Worm (Caenorhabditis elegans) whole organism, young adult: Measurements from ENCODE around the gene F55F3.4.
A peak's percentile ranks its signal among the peaks of the same experiment; 100 is the strongest.

ENCODE experiments used
- B0019.2 ChIP-seq: fragments of 200-800 bp; sonication (Bioruptor generic); conservative IDR thresholded peaks from 2 replicates; pipeline ENCODE4 v1.3.6; 2022; ENCODE audit warnings: missing genetic modification reagents, missing genetic modification characterization, missing compliant biosample characterization
- B0261.1 ChIP-seq: sonication (generic microtip); optimal IDR thresholded peaks from 2 replicates; lab custom pipeline; 2016; ENCODE audit warnings: mild to moderate bottlenecking, missing genetic modification characterization, moderate library complexity, missing compliant biosample characterization
- C06A6.2 ChIP-seq: fragments of 200-800 bp; sonication (Bioruptor generic); conservative IDR thresholded peaks from 2 replicates; pipeline ENCODE4 v1.3.6; 2022; ENCODE audit warnings: missing genetic modification characterization, missing compliant biosample characterization
- C17E4.6 ChIP-seq: fragments of 200-800 bp; sonication (Bioruptor generic); IDR thresholded peaks from 2 replicates; pipeline ENCODE4 v1.3.6; 2022; ENCODE audit warnings: missing genetic modification reagents, missing genetic modification characterization, missing compliant biosample characterization
- F22D6.2 ChIP-seq: sonication (generic microtip); optimal IDR thresholded peaks from 2 replicates; lab custom pipeline; 2016; ENCODE audit warnings: mild to moderate bottlenecking, missing genetic modification characterization, missing compliant biosample characterization
- F33H1.4 ChIP-seq: fragments of 200-800 bp; sonication (Bioruptor generic); IDR thresholded peaks from 2 replicates; pipeline ENCODE4 v1.3.6; 2022; ENCODE audit warnings: missing genetic modification reagents, missing genetic modification characterization, missing compliant biosample characterization
- K11D2.4 ChIP-seq: fragments of 200-800 bp; sonication (Bioruptor generic); IDR thresholded peaks from 2 replicates; pipeline ENCODE4 v1.3.6; 2022; ENCODE audit warnings: missing genetic modification reagents, missing genetic modification characterization, missing compliant biosample characterization
- Y53F4B.3 ChIP-seq: fragments of 200-800 bp; sonication (Bioruptor generic); IDR thresholded peaks from 2 replicates; pipeline ENCODE4 v1.3.6; 2022; ENCODE audit warnings: missing genetic modification reagents, missing genetic modification characterization, missing compliant biosample characterization
- aptf-3 ChIP-seq: fragments of 200-800 bp; sonication (Bioruptor generic); IDR thresholded peaks from 2 replicates; pipeline ENCODE4 v1.3.6; 2022; ENCODE audit warnings: missing genetic modification characterization, missing compliant biosample characterization
- attf-3 ChIP-seq: fragments of 200-800 bp; sonication (Bioruptor generic); conservative IDR thresholded peaks from 2 replicates; pipeline ENCODE4 v1.3.6; 2022; ENCODE audit warnings: missing genetic modification reagents, missing genetic modification characterization, missing compliant biosample characterization
- cebp-1 ChIP-seq, 2 experiments: fragments of 200-800 bp in 1 of 2; sonication (Bioruptor generic) in 1 of 2; sonication (generic microtip) in 1 of 2; IDR thresholded peaks in 1 of 2; optimal IDR thresholded peaks in 1 of 2; 2 replicates each; pipeline versions ENCODE4 v1.3.6 to Lab custom; 2017 to 2022; ENCODE audit warnings: missing compliant biosample characterization in 2 of 2, missing genetic modification characterization in 2 of 2, mild to moderate bottlenecking in 1 of 2, missing genetic modification reagents in 1 of 2, moderate library complexity in 1 of 2
- cebp-2 ChIP-seq: fragments of 200-800 bp; sonication (Bioruptor generic); IDR thresholded peaks from 2 replicates; pipeline ENCODE4 v1.3.6; 2022; ENCODE audit warnings: missing genetic modification characterization, missing compliant biosample characterization
- die-1 ChIP-seq: sonication (generic microtip); optimal IDR thresholded peaks from 2 replicates; lab custom pipeline; 2016; ENCODE audit warnings: missing genotype, mild to moderate bottlenecking, missing genetic modification characterization, missing compliant biosample characterization
- egl-44 ChIP-seq: fragments of 200-800 bp; sonication (Bioruptor generic); IDR thresholded peaks from 2 replicates; pipeline ENCODE4 v1.3.6; 2022; ENCODE audit warnings: missing genetic modification reagents, missing genetic modification characterization, missing compliant biosample characterization
- egrh-3 ChIP-seq: fragments of 200-800 bp; sonication (Bioruptor generic); IDR thresholded peaks from 2 replicates; pipeline ENCODE4 v1.3.6; 2022; ENCODE audit warnings: missing genetic modification reagents, missing genetic modification characterization, missing compliant biosample characterization
- gei-17 ChIP-seq: fragments of 200-800 bp; sonication (Bioruptor generic); optimal IDR thresholded peaks from 2 replicates; lab custom pipeline; 2018; ENCODE audit warnings: mild to moderate bottlenecking, missing genetic modification characterization, missing compliant biosample characterization
- him-1 ChIP-seq: sonication (generic microtip); optimal IDR thresholded peaks from 2 replicates; lab custom pipeline; 2016; ENCODE audit warnings: missing genotype, missing genetic modification reagents, missing genetic modification characterization, missing compliant biosample characterization
- hlh-26 ChIP-seq: fragments of 200-800 bp; sonication (Bioruptor generic); conservative IDR thresholded peaks from 2 replicates; pipeline ENCODE4 v1.3.6; 2022; ENCODE audit warnings: missing genetic modification reagents, missing genetic modification characterization, missing compliant biosample characterization
- hmg-20 ChIP-seq: fragments of 200-800 bp; sonication (Bioruptor generic); IDR thresholded peaks from 2 replicates; pipeline ENCODE4 v1.3.6; 2022; ENCODE audit warnings: missing genetic modification reagents, missing genetic modification characterization, missing compliant biosample characterization
- hrde-1 ChIP-seq: sonication (generic microtip); optimal IDR thresholded peaks from 2 replicates; lab custom pipeline; 2016; ENCODE audit warnings: missing genetic modification characterization, mild to moderate bottlenecking, missing compliant biosample characterization, moderate library complexity, missing genotype, missing genetic modification reagents, borderline replicate concordance
- let-607 ChIP-seq, 2 experiments: fragments of 200-800 bp in 1 of 2; sonication (Bioruptor generic) in 1 of 2; sonication (generic microtip) in 1 of 2; optimal IDR thresholded peaks; 2 replicates each; lab custom pipeline; 2016 to 2018; ENCODE audit warnings: mild to moderate bottlenecking in 2 of 2, missing compliant biosample characterization in 2 of 2, missing genetic modification characterization in 2 of 2, moderate library complexity in 2 of 2, missing genotype in 1 of 2
- lin-40 ChIP-seq: sonication (generic microtip); optimal IDR thresholded peaks from 2 replicates; lab custom pipeline; 2016; ENCODE audit warnings: missing genetic modification characterization, mild to moderate bottlenecking, missing compliant biosample characterization, missing genotype, missing genetic modification reagents
- lir-1 ChIP-seq: fragments of 200-800 bp; sonication (Bioruptor generic); conservative IDR thresholded peaks from 2 replicates; pipeline ENCODE4 v1.3.6; 2022; ENCODE audit warnings: missing genetic modification reagents, missing genetic modification characterization, missing compliant biosample characterization
- madf-3 ChIP-seq: fragments of 200-800 bp; sonication (Bioruptor generic); IDR thresholded peaks from 2 replicates; pipeline ENCODE4 v1.3.6; 2022; ENCODE audit warnings: missing genetic modification reagents, missing genetic modification characterization, missing compliant biosample characterization
- mel-28 ChIP-seq: sonication (generic microtip); optimal IDR thresholded peaks from 2 replicates; lab custom pipeline; 2016; ENCODE audit warnings: borderline replicate concordance, mild to moderate bottlenecking, missing genetic modification characterization, missing compliant biosample characterization
- pbrm-1 ChIP-seq: fragments of 200-800 bp; sonication (Bioruptor generic); IDR thresholded peaks from 2 replicates; pipeline ENCODE4 v1.3.6; 2022; ENCODE audit warnings: missing genetic modification reagents, missing genetic modification characterization, missing compliant biosample characterization
- rec-8 ChIP-seq, 2 experiments: sonication (generic microtip); optimal IDR thresholded peaks; 2 replicates each; lab custom pipeline; 2016; ENCODE audit warnings: mild to moderate bottlenecking in 2 of 2, missing genetic modification characterization in 2 of 2, missing genetic modification reagents in 2 of 2, missing genotype in 2 of 2, missing biosample characterization in 1 of 2, missing compliant biosample characterization in 1 of 2, moderate library complexity in 1 of 2
- repo-1 ChIP-seq: sonication (generic microtip); optimal IDR thresholded peaks from 2 replicates; lab custom pipeline; 2017; ENCODE audit warnings: mild to moderate bottlenecking, missing genetic modification characterization, missing compliant biosample characterization
- rpc-1 ChIP-seq, 2 experiments: fragments of 150-350 bp in 1 of 2; sonication (generic microtip) in 1 of 2; optimal IDR thresholded peaks; 2 replicates each; lab custom pipeline; 2014 to 2018; ENCODE audit warnings: missing biosample characterization in 1 of 2, missing genetic modification characterization in 1 of 2, missing genetic modification reagents in 1 of 2, missing genotype in 1 of 2
- sdz-38 ChIP-seq: sonication (generic microtip); optimal IDR thresholded peaks from 2 replicates; lab custom pipeline; 2016; ENCODE audit warnings: missing genotype, missing genetic modification characterization, missing compliant biosample characterization
- sea-2 ChIP-seq: fragments of 200-800 bp; sonication (Bioruptor generic); IDR thresholded peaks from 2 replicates; pipeline ENCODE4 v1.3.6; 2022; ENCODE audit warnings: missing genetic modification characterization, missing compliant biosample characterization
- snpc-1.3 ChIP-seq: sonication (generic microtip); optimal IDR thresholded peaks from 2 replicates; lab custom pipeline; 2017; ENCODE audit warnings: missing genetic modification characterization, mild to moderate bottlenecking, missing compliant biosample characterization, antibody characterized with exemption, moderate library complexity, missing genotype, missing genetic modification reagents; ENCODE audit not compliant: insufficient read depth
- snpc-4 ChIP-seq, 5 experiments: fragments of 150-350 bp in 1 of 5; sonication (generic microtip) in 4 of 5; optimal IDR thresholded peaks; 2 replicates each; lab custom pipeline; 2014 to 2018; ENCODE audit warnings: missing genetic modification characterization in 5 of 5, missing biosample characterization in 3 of 5, antibody characterized with exemption in 2 of 5, mild to moderate bottlenecking in 2 of 5, missing compliant biosample characterization in 2 of 5, missing genotype in 2 of 5, moderate library complexity in 2 of 5, missing genetic modification reagents in 1 of 5
- somi-1 ChIP-seq: fragments of 200-800 bp; sonication (Bioruptor generic); optimal IDR thresholded peaks from 2 replicates; lab custom pipeline; 2018; ENCODE audit warnings: mild to moderate bottlenecking, missing genetic modification characterization, missing compliant biosample characterization
- tbp1 ChIP-seq: fragments of 200-800 bp; sonication (Bioruptor generic); optimal IDR thresholded peaks from 2 replicates; lab custom pipeline; 2018; ENCODE audit warnings: mild to moderate bottlenecking, missing genetic modification characterization, missing compliant biosample characterization
- tlf-1 ChIP-seq: fragments of 200-800 bp; sonication (Bioruptor generic); optimal IDR thresholded peaks from 2 replicates; lab custom pipeline; 2018; ENCODE audit warnings: mild to moderate bottlenecking, missing genetic modification characterization, missing compliant biosample characterization
- unc-62 ChIP-seq: fragments of 150-350 bp; optimal IDR thresholded peaks from 2 replicates; lab custom pipeline; 2014; ENCODE audit warnings: missing biosample characterization, missing genetic modification reagents, missing genetic modification characterization
- zfh-2 ChIP-seq: fragments of 200-800 bp; sonication (Bioruptor generic); conservative IDR thresholded peaks from 2 replicates; pipeline ENCODE4 v1.3.6; 2022; ENCODE audit warnings: missing genetic modification reagents, missing genetic modification characterization, missing compliant biosample characterization
- ztf-18 ChIP-seq: sonication (generic microtip); optimal IDR thresholded peaks from 2 replicates; lab custom pipeline; 2016; ENCODE audit warnings: missing genotype, mild to moderate bottlenecking, missing genetic modification characterization, missing compliant biosample characterization
- ztf-22 ChIP-seq: fragments of 200-800 bp; sonication (Bioruptor generic); optimal IDR thresholded peaks from 2 replicates; lab custom pipeline; 2018; ENCODE audit warnings: mild to moderate bottlenecking, missing genetic modification characterization, moderate library complexity, missing compliant biosample characterization
- ztf-3 ChIP-seq: fragments of 200-800 bp; sonication (Bioruptor generic); optimal IDR thresholded peaks from 2 replicates; lab custom pipeline; 2018; ENCODE audit warnings: mild to moderate bottlenecking, missing genetic modification characterization, missing compliant biosample characterization

The F55F3.4 gene

DNA sequence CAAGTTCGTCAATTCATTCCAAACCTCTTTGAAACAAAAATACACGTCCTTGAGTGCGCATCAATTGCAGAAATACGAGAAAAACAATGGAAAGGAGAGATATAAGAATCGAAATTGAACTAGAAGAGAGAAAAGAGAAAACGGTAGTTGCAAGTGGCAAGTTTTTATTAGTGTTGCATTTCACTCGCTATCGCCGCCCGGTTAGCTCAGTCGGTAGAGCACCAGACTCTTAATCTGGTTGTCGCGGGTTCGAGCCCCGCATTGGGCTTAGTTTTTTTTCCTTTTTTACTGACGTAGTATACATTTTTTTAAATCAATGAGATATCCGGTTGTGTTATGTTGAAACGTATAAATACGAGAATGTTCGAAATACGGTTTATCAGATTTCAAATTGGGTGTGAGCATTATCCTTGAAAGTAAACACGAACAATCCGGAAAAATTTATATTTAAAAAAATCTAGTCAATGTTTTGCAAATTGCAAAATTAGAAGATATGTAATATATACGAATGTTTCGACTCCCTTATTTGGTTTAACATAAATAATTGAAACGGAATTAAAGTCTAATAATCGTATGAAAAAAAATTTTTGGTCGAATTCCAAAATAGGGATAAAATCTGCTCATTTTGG, 3.8 kb upstream of the F55F3.4 start (continued):
- TF ChIP-seq rec-8 (tag; optimal IDR thresholded peaks at IDR 0.05; lab: Kevin White, UChicago) = peak; percentile 23 to 34
- TF ChIP-seq ztf-3 (GFP tag; lab: Kevin White, UChicago) = no peak
- peak; percentile 91 for TF ChIP-seq tbp1 (GFP tag; lab: Kevin White, UChicago)
- TF ChIP-seq Y53F4B.3 = no peak
- TF ChIP-seq madf-3 (GFP tag; lab: Robert Waterston, UW) = no peak
- TF ChIP-seq snpc-1.3 (tag; lab: Kevin White, UChicago) = peak; percentile 66
- peak; percentile 30 for TF ChIP-seq snpc-4 (GFP tag; optimal IDR thresholded peaks at IDR 0.05; lab: Kevin White, UChicago)
- TF ChIP-seq snpc-4 (tag; optimal IDR thresholded peaks at IDR 0.05; lab: Kevin White, UChicago) = peak in 3 of 4 experiments; percentile 30 to 77 (median 44)
- TF ChIP-seq sea-2 (GFP tag; lab: Robert Waterston, UW) = no peak
- peak; percentile 47; the same call in 1 of the 2 replicates for TF ChIP-seq C17E4.6 (GFP tag; lab: Robert Waterston, UW)
- peak; percentile 91 for TF ChIP-seq B0261.1
- no peak for TF ChIP-seq cebp-1 (GFP tag; IDR thresholded peaks at IDR 0.05; lab: Robert Waterston, UW)
- TF ChIP-seq cebp-1 (tag; optimal IDR thresholded peaks at IDR 0.05; lab: Kevin White, UChicago) = no peak
- no peak for TF ChIP-seq lir-1 (GFP tag; lab: Robert Waterston, UW)
- TF ChIP-seq gei-17 = no peak
- TF ChIP-seq lin-40 (tag; lab: Kevin White, UChicago) = peak; percentile 24
- TF ChIP-seq attf-3 (GFP tag; lab: Robert Waterston, UW) = no peak
- no peak for TF ChIP-seq B0019.2 (GFP tag; lab: Robert Waterston, UW)
- no peak for TF ChIP-seq repo-1 (tag; lab: Kevin White, UChicago)
- 0 out of 2 replicates have a peak, but pooled peaks have one; percentile 52 for TF ChIP-seq cebp-2 (GFP tag; lab: Robert Waterston, UW)
- TF ChIP-seq hrde-1 (tag; lab: Kevin White, UChicago) = no peak
- TF ChIP-seq K11D2.4 (GFP tag; lab: Robert Waterston, UW) = no peak
- TF ChIP-seq him-1 (tag; lab: Kevin White, UChicago) = no peak
- peak; percentile 51 to 53 for TF ChIP-seq let-607 (tag; optimal IDR thresholded peaks at IDR 0.05; lab: Kevin White, UChicago)
- peak; percentile 92 for TF ChIP-seq rpc-1 (optimal IDR thresholded peaks at IDR 0.05; lab: Kevin White, UChicago)
- TF ChIP-seq rpc-1 (tag; optimal IDR thresholded peaks at IDR 0.05; lab: Kevin White, UChicago) = peak; percentile 76
- 0 out of 2 replicates have a peak, but pooled peaks have one; percentile 11 for TF ChIP-seq egrh-3 (GFP tag; lab: Robert Waterston, UW)
- peak; percentile 33 for TF ChIP-seq somi-1 (GFP tag; lab: Kevin White, UChicago)
- no peak for TF ChIP-seq hlh-26 (GFP tag; lab: Robert Waterston, UW)
- no peak for TF ChIP-seq F22D6.2
- TF ChIP-seq die-1 (tag; lab: Kevin White, UChicago) = peak; percentile 90
- no peak for TF ChIP-seq mel-28 (tag; lab: Kevin White, UChicago)
- no peak for TF ChIP-seq sdz-38 (tag; lab: Kevin White, UChicago)
- TF ChIP-seq F33H1.4 = no peak
- TF ChIP-seq zfh-2 (GFP tag; lab: Robert Waterston, UW) = no peak
- TF ChIP-seq C06A6.2 = 0 out of 2 replicates have a peak, but pooled peaks have one; percentile 37
- peak; percentile 54; the same call in 1 of the 2 replicates for TF ChIP-seq egl-44
- TF ChIP-seq unc-62 (GFP tag; lab: Kevin White, UChicago) = no peak
- no peak for TF ChIP-seq ztf-22 (GFP tag; lab: Kevin White, UChicago)
- TF ChIP-seq aptf-3 = 0 out of 2 replicates have a peak, but pooled peaks have one; percentile 9
- TF ChIP-seq ztf-18 (tag; lab: Kevin White, UChicago) = peak; percentile 36
- peak; percentile 74; the same call in 1 of the 2 replicates for TF ChIP-seq pbrm-1 (GFP tag; lab: Robert Waterston, UW)
- peak; percentile 44; the same call in 1 of the 2 replicates for TF ChIP-seq hmg-20
- TF ChIP-seq tlf-1 (GFP tag; lab: Kevin White, UChicago) = no peak
